Worm (Caenorhabditis elegans): ENCODE results near the gene Y70C5B.2.

DNA sequence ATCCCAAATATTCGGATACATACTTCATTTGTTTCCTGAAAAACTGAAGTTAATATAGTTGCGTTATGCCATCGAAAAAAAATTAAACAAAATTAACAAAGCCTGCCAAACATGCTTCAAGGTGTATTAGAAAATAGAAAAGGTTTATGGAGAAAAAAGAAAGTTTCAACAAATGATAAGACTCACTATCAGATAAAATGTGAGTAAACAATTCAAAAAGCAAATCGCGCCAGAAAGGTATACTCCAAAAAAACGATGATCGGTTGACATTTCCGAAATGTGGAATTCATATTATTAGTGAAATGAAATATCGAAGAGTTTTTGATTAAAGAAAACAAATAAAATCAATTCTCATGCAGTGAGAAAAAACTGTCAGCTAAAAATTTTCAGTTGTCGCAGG, 39.8 kb downstream of the Y70C5B.2 start, which contains the start of gene Y70C5A.3:
- no peak for TF ChIP-seq klf-2 (GFP tag; conservative IDR thresholded peaks at IDR 0.05)
- TF ChIP-seq ref-1 (GFP tag; conservative IDR thresholded peaks at IDR 0.05), result no peak
- no peak for TF ChIP-seq flt-1 (GFP tag; IDR thresholded peaks at IDR 0.05)
- TF ChIP-seq med-1 (GFP tag; optimal IDR thresholded peaks at IDR 0.05; ENCODE audit: insufficient read depth), result no peak
